Worm (Caenorhabditis elegans): ENCODE results near the gene fut-2.

Gene fut-2

DNA sequence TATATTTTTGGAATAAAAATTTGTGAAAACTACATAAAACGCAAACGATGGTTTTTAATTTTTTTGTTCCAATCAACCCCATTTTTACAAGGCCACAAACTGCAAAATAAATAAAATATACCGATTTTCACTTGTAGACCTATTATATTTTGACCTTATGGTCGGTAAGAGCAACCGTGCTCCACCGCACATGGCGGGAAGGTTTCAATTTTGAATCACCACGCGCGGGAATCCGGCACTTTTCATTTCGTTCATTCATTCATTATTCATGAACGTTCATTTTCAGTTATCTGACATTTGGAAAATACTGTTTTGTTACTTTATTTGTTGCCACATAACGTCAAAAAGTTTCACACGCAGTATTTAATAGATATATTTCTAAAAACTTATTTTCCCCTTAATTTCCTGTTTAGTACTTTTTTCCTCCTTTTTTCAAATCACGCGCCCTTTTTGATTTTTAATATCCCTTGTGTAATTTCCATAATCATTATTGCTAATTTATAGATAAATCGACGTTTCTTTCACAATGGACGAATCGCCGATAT, 18.1 kb upstream of the fut-2 start, which contains the start of gene hcp-1 (continued):
- TF ChIP-seq tlf-1 (GFP tag; optimal IDR thresholded peaks at IDR 0.05) (peak; percentile 93), pha-4 (tag; optimal IDR thresholded peaks at IDR 0.05) (no peak), B0019.2 (GFP tag; conservative IDR thresholded peaks at IDR 0.05) (peak; percentile 91), him-1 (tag; optimal IDR thresholded peaks at IDR 0.05) (peak; percentile 70), attf-3 (GFP tag; conservative IDR thresholded peaks at IDR 0.05) (peak; percentile 70), lir-1 (GFP tag; conservative IDR thresholded peaks at IDR 0.05) (peak; percentile 77), Y95B8A.8 (GFP tag; IDR thresholded peaks at IDR 0.05) (peak; percentile 93), die-1 (tag; optimal IDR thresholded peaks at IDR 0.05) (no peak), tbx-9 (tag; optimal IDR thresholded peaks at IDR 0.05; ENCODE audit: borderline replicate concordance) (no peak), rec-8 (tag; optimal IDR thresholded peaks at IDR 0.05) (no peak), mxl-1 (tag; optimal IDR thresholded peaks at IDR 0.05) (no peak), efl-1 (GFP tag; optimal IDR thresholded peaks at IDR 0.05) (peak; percentile 100), repo-1 (tag; optimal IDR thresholded peaks at IDR 0.05) (no peak), ceh-40 (GFP tag; IDR thresholded peaks at IDR 0.05) (no peak), bed-2 (GFP tag; IDR thresholded peaks at IDR 0.05) (no peak), zim-3 (tag; optimal IDR thresholded peaks at IDR 0.05) (no peak), F49E8.2 (tag; optimal IDR thresholded peaks at IDR 0.05; ENCODE audit: insufficient read depth) (peak; percentile 90), T07F8.4 (tag; optimal IDR thresholded peaks at IDR 0.05) (no peak), D2030.7 (GFP tag; IDR thresholded peaks at IDR 0.05) (peak; percentile 97), nfyb-1 (GFP tag; IDR thresholded peaks at IDR 0.05) (no peak), egl-18 (GFP tag; IDR thresholded peaks at IDR 0.05) (no peak), xnd-1 (tag; optimal IDR thresholded peaks at IDR 0.05) (peak; percentile 99), cebp-1 (GFP tag; IDR thresholded peaks at IDR 0.05) (no peak), cebp-1 (tag; optimal IDR thresholded peaks at IDR 0.05) (no peak), K11D2.4 (GFP tag; IDR thresholded peaks at IDR 0.05) (no peak), aptf-3 (GFP tag; IDR thresholded peaks at IDR 0.05) (no peak), F22D6.2 (tag; optimal IDR thresholded peaks at IDR 0.05) (no peak), sptf-2 (GFP tag; optimal IDR thresholded peaks at IDR 0.05) (no peak), bed-1 (GFP tag; IDR thresholded peaks at IDR 0.05) (no peak), madf-8 (GFP tag; conservative IDR thresholded peaks at IDR 0.05) (peak; percentile 99), Y53F4B.3 (GFP tag; IDR thresholded peaks at IDR 0.05) (0 out of 2 replicates have a peak, but pooled peaks have one; percentile 30), gei-17 (GFP tag; optimal IDR thresholded peaks at IDR 0.05) (no peak), T26A5.8 (tag; optimal IDR thresholded peaks at IDR 0.05) (no peak), sdz-38 (tag; optimal IDR thresholded peaks at IDR 0.05) (no peak), egrh-3 (GFP tag; IDR thresholded peaks at IDR 0.05) (no peak), Y56A3A.18 (GFP tag; IDR thresholded peaks at IDR 0.05) (0 out of 2 replicates have a peak, but pooled peaks have one; percentile 28), ceh-100 (GFP tag; IDR thresholded peaks at IDR 0.05) (peak; percentile 53; the same call in 1 of the 2 replicates), mcd-1 (GFP tag; IDR thresholded peaks at IDR 0.05) (peak; percentile 95), nfya-2 (GFP tag; IDR thresholded peaks at IDR 0.05) (no peak), F52B5.7 (tag; optimal IDR thresholded peaks at IDR 0.05) (no peak), unc-130 (GFP tag; optimal IDR thresholded peaks at IDR 0.05) (peak; percentile 86), egl-44 (GFP tag; IDR thresholded peaks at IDR 0.05) (no peak), K12H6.12 (tag; optimal IDR thresholded peaks at IDR 0.05) (no peak), Y79H2A.3 (GFP tag; conservative IDR thresholded peaks at IDR 0.05) (no peak), ztf-26 (tag; optimal IDR thresholded peaks at IDR 0.05) (no peak), hsf-1 (GFP tag; IDR thresholded peaks at IDR 0.05) (peak; percentile 91), let-526 (GFP tag; IDR thresholded peaks at IDR 0.05) (no peak), ekl-4 (GFP tag; IDR thresholded peaks at IDR 0.05) (peak; percentile 90), tbp1 (GFP tag; optimal IDR thresholded peaks at IDR 0.05) (no peak), ceh-79 (tag; optimal IDR thresholded peaks at IDR 0.05) (no peak)
